Worm (Caenorhabditis elegans) whole organism, L1 larva: Measurements from ENCODE around the gene abt-4.

Experiments used
- C04F5.9 ChIP-seq: sonication (generic microtip); optimal IDR thresholded peaks from 2 replicates; lab custom pipeline; 2016; ENCODE audit warnings: missing genetic modification characterization, missing compliant biosample characterization
- C16A3.4 ChIP-seq: fragments of 150-350 bp; optimal IDR thresholded peaks from 2 replicates; lab custom pipeline; 2014; ENCODE audit warnings: missing biosample characterization, missing genetic modification characterization
- C34B4.2 ChIP-seq: sonication (generic microtip); optimal IDR thresholded peaks from 2 replicates; lab custom pipeline; 2017; ENCODE audit warnings: mild to moderate bottlenecking, missing genetic modification characterization, missing compliant biosample characterization
- F16B12.6 ChIP-seq: fragments of 150-350 bp; optimal IDR thresholded peaks from 2 replicates; lab custom pipeline; 2014; ENCODE audit warnings: missing biosample characterization, missing genetic modification characterization
- aha-1 ChIP-seq: fragments of 150-350 bp; optimal IDR thresholded peaks from 2 replicates; lab custom pipeline; 2014; ENCODE audit warnings: missing biosample characterization, missing genetic modification characterization
- alr-1 ChIP-seq: fragments of 200-800 bp; sonication (Bioruptor generic); optimal IDR thresholded peaks from 2 replicates; lab custom pipeline; 2018; ENCODE audit warnings: borderline replicate concordance, mild to moderate bottlenecking, missing genetic modification characterization, missing compliant biosample characterization
- aly-2 ChIP-seq: fragments of 150-350 bp; optimal IDR thresholded peaks from 2 replicates; lab custom pipeline; 2014; ENCODE audit warnings: missing biosample characterization, missing genetic modification characterization
- ama-1 ChIP-seq: fragments of 150-350 bp; optimal IDR thresholded peaks from 2 replicates; lab custom pipeline; 2014
- ceh-63 ChIP-seq: fragments of 200-800 bp; sonication (Bioruptor generic); optimal IDR thresholded peaks from 2 replicates; lab custom pipeline; 2018; ENCODE audit warnings: mild to moderate bottlenecking, missing genetic modification characterization, missing compliant biosample characterization
- ceh-8 ChIP-seq: fragments of 200-800 bp; sonication (Bioruptor generic); optimal IDR thresholded peaks from 2 replicates; lab custom pipeline; 2018; ENCODE audit warnings: mild to moderate bottlenecking, missing genetic modification characterization, moderate library complexity, missing compliant biosample characterization
- ceh-82 ChIP-seq, 3 experiments: fragments of 150-350 bp in 1 of 3; sonication (generic microtip) in 2 of 3; optimal IDR thresholded peaks; 2 replicates each; lab custom pipeline; 2014 to 2017; ENCODE audit warnings: missing biosample characterization in 3 of 3, missing genetic modification characterization in 3 of 3
- ceh-88 ChIP-seq: fragments of 200-800 bp; sonication (Bioruptor generic); IDR thresholded peaks from 2 replicates; pipeline ENCODE4 v1.3.6; 2022; ENCODE audit warnings: missing genetic modification characterization, missing compliant biosample characterization
- efl-1 ChIP-seq, 4 experiments: fragments of 150-350 bp; optimal IDR thresholded peaks in 3 of 4; peaks in 1 of 4; 1 replicate in 1 of 4; 2 replicates in 3 of 4; lab custom pipeline; 2014; ENCODE audit warnings: missing biosample characterization in 2 of 4, missing genetic modification characterization in 2 of 4, missing genetic modification reagents in 2 of 4
- efl-3 ChIP-seq: fragments of 200-800 bp; sonication (Bioruptor generic); optimal IDR thresholded peaks from 2 replicates; lab custom pipeline; 2018; ENCODE audit warnings: mild to moderate bottlenecking, missing genetic modification characterization, missing compliant biosample characterization
- egl-13 ChIP-seq: sonication (generic microtip); optimal IDR thresholded peaks from 2 replicates; lab custom pipeline; 2016; ENCODE audit warnings: missing genotype, missing genetic modification reagents, missing genetic modification characterization, missing compliant biosample characterization
- egl-27 ChIP-seq, 2 experiments: fragments of 150-350 bp in 1 of 2; sonication (generic microtip); optimal IDR thresholded peaks; 3 replicates each; lab custom pipeline; 2017 to 2018; ENCODE audit warnings: missing biosample characterization in 2 of 2, missing genetic modification characterization in 2 of 2, missing genetic modification reagents in 2 of 2
- elt-2 ChIP-seq: sonication (generic microtip); optimal IDR thresholded peaks from 2 replicates; lab custom pipeline; 2016; ENCODE audit warnings: missing genetic modification characterization, mild to moderate bottlenecking, inconsistent platforms, missing compliant biosample characterization, missing genetic modification reagents
- ets-5 ChIP-seq: fragments of 200-800 bp; sonication (Bioruptor generic); IDR thresholded peaks from 2 replicates; pipeline ENCODE4 v1.3.6; 2022; ENCODE audit warnings: missing genetic modification characterization, missing compliant biosample characterization
- fkh-10 ChIP-seq: sonication (generic microtip); optimal IDR thresholded peaks from 2 replicates; lab custom pipeline; 2017; ENCODE audit warnings: missing biosample characterization, missing genetic modification reagents, missing genetic modification characterization
- fos-1 ChIP-seq: fragments of 150-350 bp; optimal IDR thresholded peaks from 2 replicates; lab custom pipeline; 2014; ENCODE audit warnings: missing biosample characterization, missing genetic modification characterization
- hlh-17 ChIP-seq: fragments of 200-800 bp; sonication (Bioruptor generic); optimal IDR thresholded peaks from 2 replicates; lab custom pipeline; 2018; ENCODE audit warnings: missing genetic modification characterization, mild to moderate bottlenecking, missing compliant biosample characterization, moderate library complexity, borderline replicate concordance
- hlh-4 ChIP-seq: sonication (generic microtip); optimal IDR thresholded peaks from 2 replicates; lab custom pipeline; 2016; ENCODE audit warnings: mild to moderate bottlenecking, missing genetic modification characterization, missing compliant biosample characterization
- irx-1 ChIP-seq: sonication (generic microtip); optimal IDR thresholded peaks from 2 replicates; lab custom pipeline; 2016; ENCODE audit warnings: missing genetic modification characterization, missing compliant biosample characterization
- isw-1 ChIP-seq: fragments of 200-800 bp; sonication (Bioruptor generic); IDR thresholded peaks from 2 replicates; pipeline ENCODE4 v1.3.6; 2022; ENCODE audit warnings: missing genetic modification characterization, missing compliant biosample characterization
- lin-13 ChIP-seq: fragments of 150-350 bp; optimal IDR thresholded peaks from 2 replicates; lab custom pipeline; 2014; ENCODE audit warnings: missing biosample characterization, missing genetic modification reagents, missing genetic modification characterization
- lin-14 ChIP-seq: fragments of 200-800 bp; sonication (Bioruptor generic); optimal IDR thresholded peaks from 2 replicates; lab custom pipeline; 2018; ENCODE audit warnings: mild to moderate bottlenecking, missing genetic modification characterization, moderate library complexity, missing compliant biosample characterization
- lin-15B ChIP-seq: fragments of 150-350 bp; sonication (generic microtip); optimal IDR thresholded peaks from 3 replicates; lab custom pipeline; 2014; ENCODE audit warnings: missing biosample characterization, missing genetic modification characterization
- lin-39 ChIP-seq: fragments of 150-350 bp; optimal IDR thresholded peaks from 2 replicates; lab custom pipeline; 2014; ENCODE audit warnings: missing biosample characterization, missing genetic modification reagents, missing genetic modification characterization
- lsy-2 ChIP-seq, 2 experiments: fragments of 150-350 bp; optimal IDR thresholded peaks; 2 replicates each; lab custom pipeline; 2014; ENCODE audit warnings: missing biosample characterization in 2 of 2, missing genetic modification characterization in 2 of 2
- mdl-1 ChIP-seq, 2 experiments: fragments of 150-350 bp; optimal IDR thresholded peaks; 2 replicates each; lab custom pipeline; 2014 to 2017; ENCODE audit warnings: missing biosample characterization in 2 of 2, missing genetic modification characterization in 2 of 2, inconsistent platforms in 1 of 2
- mef-2 ChIP-seq: fragments of 150-350 bp; optimal IDR thresholded peaks from 2 replicates; lab custom pipeline; 2014; ENCODE audit warnings: missing biosample characterization, missing genetic modification characterization
- nhr-19 ChIP-seq: fragments of 200-800 bp; sonication (Bioruptor generic); conservative IDR thresholded peaks from 2 replicates; pipeline ENCODE4 v1.3.6; 2022; ENCODE audit warnings: missing genetic modification characterization, missing compliant biosample characterization
- nhr-237 ChIP-seq: fragments of 150-350 bp; optimal IDR thresholded peaks from 2 replicates; lab custom pipeline; 2014; ENCODE audit warnings: missing biosample characterization, missing genetic modification characterization
- nhr-28 ChIP-seq: fragments of 150-350 bp; optimal IDR thresholded peaks from 2 replicates; lab custom pipeline; 2014; ENCODE audit warnings: missing biosample characterization, missing genetic modification characterization
- nhr-71 ChIP-seq: sonication (generic microtip); optimal IDR thresholded peaks from 2 replicates; lab custom pipeline; 2016; ENCODE audit warnings: mild to moderate bottlenecking, missing genetic modification characterization, moderate library complexity, missing compliant biosample characterization
- nhr-76 ChIP-seq: sonication (generic microtip); optimal IDR thresholded peaks from 2 replicates; lab custom pipeline; 2017; ENCODE audit warnings: missing biosample characterization, missing genetic modification characterization
- nhr-90 ChIP-seq: sonication (generic microtip); optimal IDR thresholded peaks from 2 replicates; lab custom pipeline; 2016; ENCODE audit warnings: mild to moderate bottlenecking, missing genetic modification characterization, missing compliant biosample characterization; ENCODE audit not compliant: poor library complexity
- pag-3 ChIP-seq: sonication (generic microtip); optimal IDR thresholded peaks from 2 replicates; lab custom pipeline; 2017; ENCODE audit warnings: missing genetic modification characterization, mild to moderate bottlenecking, missing compliant biosample characterization, antibody characterized with exemption, borderline replicate concordance; ENCODE audit not compliant: insufficient read depth
- pqm-1 ChIP-seq: sonication (generic microtip); optimal IDR thresholded peaks from 3 replicates; lab custom pipeline; 2017; ENCODE audit warnings: missing biosample characterization, missing genetic modification characterization
- snu-23 ChIP-seq: sonication (generic microtip); optimal IDR thresholded peaks from 2 replicates; lab custom pipeline; 2016; ENCODE audit warnings: missing genetic modification characterization, missing compliant biosample characterization
- sox-4 ChIP-seq: sonication (generic microtip); optimal IDR thresholded peaks from 2 replicates; lab custom pipeline; 2016; ENCODE audit warnings: missing genetic modification characterization, missing compliant biosample characterization
- sptf-1 ChIP-seq: fragments of 150-350 bp; optimal IDR thresholded peaks from 2 replicates; lab custom pipeline; 2014; ENCODE audit warnings: missing biosample characterization, missing genetic modification characterization
- sup-37 ChIP-seq: fragments of 200-800 bp; sonication (Bioruptor generic); optimal IDR thresholded peaks from 2 replicates; lab custom pipeline; 2018; ENCODE audit warnings: mild to moderate bottlenecking, missing genetic modification characterization, missing compliant biosample characterization
- swsn-7 ChIP-seq: sonication (generic microtip); optimal IDR thresholded peaks from 2 replicates; lab custom pipeline; 2016; ENCODE audit warnings: missing genetic modification characterization, missing compliant biosample characterization
- tbx-2 ChIP-seq: sonication (generic microtip); optimal IDR thresholded peaks from 2 replicates; lab custom pipeline; 2016; ENCODE audit warnings: missing genetic modification characterization, missing compliant biosample characterization
- tlp-1 ChIP-seq: fragments of 150-350 bp; optimal IDR thresholded peaks from 2 replicates; lab custom pipeline; 2014; ENCODE audit warnings: missing biosample characterization, missing genetic modification characterization
- unc-86 ChIP-seq: sonication (generic microtip); optimal IDR thresholded peaks from 2 replicates; lab custom pipeline; 2016; ENCODE audit warnings: missing genetic modification characterization, missing compliant biosample characterization
- xbp-1 ChIP-seq: sonication (generic microtip); optimal IDR thresholded peaks from 2 replicates; lab custom pipeline; 2016; ENCODE audit warnings: missing genetic modification characterization, missing compliant biosample characterization
- zag-1 ChIP-seq: fragments of 150-350 bp; optimal IDR thresholded peaks from 2 replicates; lab custom pipeline; 2014; ENCODE audit warnings: missing biosample characterization, missing genetic modification characterization
- zip-4 ChIP-seq: fragments of 200-800 bp; sonication (Bioruptor generic); optimal IDR thresholded peaks from 2 replicates; lab custom pipeline; 2018; ENCODE audit warnings: mild to moderate bottlenecking, missing genetic modification characterization, moderate library complexity, missing compliant biosample characterization
- ztf-11 ChIP-seq, 2 experiments: sonication (generic microtip); optimal IDR thresholded peaks; 2 replicates each; lab custom pipeline; 2016 to 2017; ENCODE audit warnings: missing genetic modification characterization in 2 of 2, missing biosample characterization in 1 of 2, missing compliant biosample characterization in 1 of 2
- ztf-4 ChIP-seq: fragments of 150-350 bp; optimal IDR thresholded peaks from 2 replicates; lab custom pipeline; 2014; ENCODE audit warnings: missing biosample characterization, missing genetic modification characterization

abt-4 gene

ce11 chrV:311485-312090 lies 18.9 kb downstream of the abt-4 start, which contains the start of gene phf-10:
TSS of gene phf-10 (minus strand) at chrV:311565.
- TF ChIP-seq tlp-1 (no peak), tbx-2 (peak; percentile 46), fkh-10 (GFP tag; lab: Kevin White, UChicago) (no peak), nhr-19 (GFP tag; lab: Robert Waterston, UW) (peak; percentile 15; the same call in 1 of the 2 replicates), F16B12.6 (peak; percentile 83), ceh-8 (no peak), hlh-4 (tag; lab: Kevin White, UChicago) (no peak), pqm-1 (tag; lab: Kevin White, UChicago) (no peak), C04F5.9 (no peak), nhr-71 (tag; lab: Kevin White, UChicago) (no peak), nhr-237 (tag; lab: Kevin White, UChicago) (no peak), snu-23 (GFP tag; lab: Kevin White, UChicago) (peak; percentile 56), aly-2 (tag; lab: Kevin White, UChicago) (no peak), egl-27 (tag; optimal IDR thresholded peaks at IDR 0.05; lab: Kevin White, UChicago) (no peak), nhr-76 (tag; lab: Kevin White, UChicago) (no peak), ceh-88 (GFP tag; lab: Robert Waterston, UW) (no peak), lin-15B (tag; lab: Kevin White, UChicago) (no peak), mdl-1 (tag; optimal IDR thresholded peaks at IDR 0.05; lab: Kevin White, UChicago) (no peak), lsy-2 (tag; optimal IDR thresholded peaks at IDR 0.05; lab: Kevin White, UChicago) (peak; percentile 38 to 51), efl-3 (no peak), sup-37 (no peak), hlh-17 (no peak), ceh-82 (tag; optimal IDR thresholded peaks at IDR 0.05; lab: Kevin White, UChicago) (peak in 1 of 3 experiments; percentile 6), lin-13 (GFP tag; lab: Kevin White, UChicago) (no peak), xbp-1 (tag; lab: Kevin White, UChicago) (peak; percentile 35), ama-1 (no peak), aha-1 (tag; lab: Kevin White, UChicago) (no peak), isw-1 (GFP tag; lab: Robert Waterston, UW) (no peak; the same call in 1 of the 2 replicates), lin-39 (tag; lab: Kevin White, UChicago) (no peak), nhr-90 (peak; percentile 18), pag-3 (tag; lab: Kevin White, UChicago) (no peak), ztf-11 (tag; optimal IDR thresholded peaks at IDR 0.05; lab: Kevin White, UChicago) (no peak), egl-13 (tag; lab: Kevin White, UChicago) (no peak), sox-4 (tag; lab: Kevin White, UChicago) (no peak), efl-1 (optimal IDR thresholded peaks at IDR 0.05; lab: Kevin White, UChicago) (peak; percentile 16 to 76), efl-1 (GFP tag; optimal IDR thresholded peaks at IDR 0.05 in 1 of 2; lab: Kevin White, UChicago) (peak; percentile 75 to 97), ztf-4 (tag; lab: Kevin White, UChicago) (no peak), mef-2 (no peak), zip-4 (no peak), alr-1 (tag; lab: Kevin White, UChicago) (no peak), C16A3.4 (tag; lab: Kevin White, UChicago) (peak; percentile 23), elt-2 (tag; lab: Kevin White, UChicago) (no peak), swsn-7 (tag; lab: Kevin White, UChicago) (peak; percentile 41), zag-1 (tag; lab: Kevin White, UChicago) (no peak), sptf-1 (tag; lab: Kevin White, UChicago) (no peak), nhr-28 (tag; lab: Kevin White, UChicago) (no peak), fos-1 (tag; lab: Kevin White, UChicago) (no peak), ceh-63 (GFP tag; lab: Kevin White, UChicago) (no peak), C34B4.2 (tag; lab: Kevin White, UChicago) (no peak), irx-1 (no peak), unc-86 (tag; lab: Kevin White, UChicago) (no peak), lin-14 (no peak), ets-5 (no peak)
